Worm (Caenorhabditis elegans) whole organism, young adult: ENCODE measurements around the gene srbc-50.

Experiments used
- B0336.3 ChIP-seq: fragments of 200-800 bp; sonication (Bioruptor generic); IDR thresholded peaks from 2 replicates; pipeline ENCODE4 v1.3.6; 2022; ENCODE audit warnings: missing genetic modification characterization, missing compliant biosample characterization
- C06A6.2 ChIP-seq: fragments of 200-800 bp; sonication (Bioruptor generic); conservative IDR thresholded peaks from 2 replicates; pipeline ENCODE4 v1.3.6; 2022; ENCODE audit warnings: missing genetic modification characterization, missing compliant biosample characterization
- D2030.7 ChIP-seq: fragments of 200-800 bp; sonication (Bioruptor generic); IDR thresholded peaks from 2 replicates; pipeline ENCODE4 v1.3.6; 2022; ENCODE audit warnings: missing genetic modification reagents, missing genetic modification characterization, missing compliant biosample characterization
- F23B12.7 ChIP-seq: sonication (generic microtip); optimal IDR thresholded peaks from 2 replicates; lab custom pipeline; 2017; ENCODE audit warnings: missing genetic modification characterization, mild to moderate bottlenecking, missing compliant biosample characterization, antibody characterized with exemption, moderate library complexity; ENCODE audit not compliant: insufficient read depth
- F37B4.10 ChIP-seq: fragments of 200-800 bp; sonication (Bioruptor generic); IDR thresholded peaks from 2 replicates; pipeline ENCODE4 v1.3.6; 2022; ENCODE audit warnings: missing genetic modification characterization, missing compliant biosample characterization
- F49E8.2 ChIP-seq: sonication (generic microtip); optimal IDR thresholded peaks from 3 replicates; lab custom pipeline; 2017; ENCODE audit warnings: missing genetic modification characterization, mild to moderate bottlenecking, missing compliant biosample characterization, antibody characterized with exemption, moderate library complexity; ENCODE audit not compliant: insufficient read depth
- F55B11.4 ChIP-seq: sonication (generic microtip); optimal IDR thresholded peaks from 2 replicates; lab custom pipeline; 2016; ENCODE audit warnings: missing compliant biosample characterization, missing genetic modification characterization, borderline replicate concordance; ENCODE audit not compliant: insufficient read depth
- K12H6.12 ChIP-seq: fragments of 200-800 bp; sonication (Bioruptor generic); optimal IDR thresholded peaks from 2 replicates; lab custom pipeline; 2018; ENCODE audit warnings: mild to moderate bottlenecking, missing genetic modification characterization, missing compliant biosample characterization
- T26A5.8 ChIP-seq: sonication (generic microtip); optimal IDR thresholded peaks from 2 replicates; lab custom pipeline; 2016; ENCODE audit warnings: missing genetic modification characterization, missing compliant biosample characterization
- Y56A3A.18 ChIP-seq: fragments of 200-800 bp; sonication (Bioruptor generic); IDR thresholded peaks from 2 replicates; pipeline ENCODE4 v1.3.6; 2022; ENCODE audit warnings: missing genetic modification reagents, missing genetic modification characterization, missing compliant biosample characterization
- ZK185.1 ChIP-seq: sonication (generic microtip); optimal IDR thresholded peaks from 2 replicates; lab custom pipeline; 2016; ENCODE audit warnings: mild to moderate bottlenecking, missing genetic modification characterization, missing compliant biosample characterization; ENCODE audit not compliant: poor library complexity, severe bottlenecking
- atf-7 ChIP-seq: sonication (generic microtip); optimal IDR thresholded peaks from 2 replicates; lab custom pipeline; 2017; ENCODE audit warnings: mild to moderate bottlenecking, missing genetic modification characterization, missing compliant biosample characterization
- attf-3 ChIP-seq: fragments of 200-800 bp; sonication (Bioruptor generic); conservative IDR thresholded peaks from 2 replicates; pipeline ENCODE4 v1.3.6; 2022; ENCODE audit warnings: missing genetic modification reagents, missing genetic modification characterization, missing compliant biosample characterization
- attf-5 ChIP-seq: fragments of 200-800 bp; sonication (Bioruptor generic); optimal IDR thresholded peaks from 2 replicates; lab custom pipeline; 2018; ENCODE audit warnings: mild to moderate bottlenecking, missing genetic modification characterization, missing compliant biosample characterization
- bed-1 ChIP-seq: fragments of 200-800 bp; sonication (Bioruptor generic); IDR thresholded peaks from 2 replicates; pipeline ENCODE4 v1.3.6; 2022; ENCODE audit warnings: missing genetic modification reagents, missing genetic modification characterization, missing compliant biosample characterization
- chd-7 ChIP-seq: sonication (generic microtip); optimal IDR thresholded peaks from 2 replicates; lab custom pipeline; 2016; ENCODE audit warnings: mild to moderate bottlenecking, missing genetic modification characterization, moderate library complexity, missing compliant biosample characterization
- dpff-1 ChIP-seq: sonication (generic microtip); optimal IDR thresholded peaks from 2 replicates; lab custom pipeline; 2017; ENCODE audit warnings: mild to moderate bottlenecking, missing genetic modification characterization, missing compliant biosample characterization
- dpl-1 ChIP-seq: fragments of 150-350 bp; optimal IDR thresholded peaks from 2 replicates; lab custom pipeline; 2014; ENCODE audit warnings: missing biosample characterization, missing genetic modification reagents, missing genetic modification characterization
- efl-1 ChIP-seq: fragments of 150-350 bp; optimal IDR thresholded peaks from 2 replicates; lab custom pipeline; 2014; ENCODE audit warnings: missing biosample characterization, missing genetic modification reagents, missing genetic modification characterization
- egl-18 ChIP-seq: fragments of 200-800 bp; sonication (Bioruptor generic); IDR thresholded peaks from 2 replicates; pipeline ENCODE4 v1.3.6; 2022; ENCODE audit warnings: missing genetic modification reagents, missing genetic modification characterization, missing compliant biosample characterization
- hlh-26 ChIP-seq: fragments of 200-800 bp; sonication (Bioruptor generic); conservative IDR thresholded peaks from 2 replicates; pipeline ENCODE4 v1.3.6; 2022; ENCODE audit warnings: missing genetic modification reagents, missing genetic modification characterization, missing compliant biosample characterization
- hmg-1.2 ChIP-seq: fragments of 200-800 bp; sonication (Bioruptor generic); IDR thresholded peaks from 2 replicates; pipeline ENCODE4 v1.3.6; 2022; ENCODE audit warnings: missing genetic modification reagents, missing genetic modification characterization, missing compliant biosample characterization
- lin-26 ChIP-seq: fragments of 200-800 bp; sonication (Bioruptor generic); IDR thresholded peaks from 2 replicates; pipeline ENCODE4 v1.3.6; 2022; ENCODE audit warnings: missing genetic modification reagents, missing genetic modification characterization, missing compliant biosample characterization
- lir-1 ChIP-seq: fragments of 200-800 bp; sonication (Bioruptor generic); conservative IDR thresholded peaks from 2 replicates; pipeline ENCODE4 v1.3.6; 2022; ENCODE audit warnings: missing genetic modification reagents, missing genetic modification characterization, missing compliant biosample characterization
- lsl-1 ChIP-seq: fragments of 200-800 bp; sonication (Bioruptor generic); optimal IDR thresholded peaks from 2 replicates; lab custom pipeline; 2018; ENCODE audit warnings: mild to moderate bottlenecking, missing genetic modification characterization, moderate library complexity, missing compliant biosample characterization
- madf-3 ChIP-seq: fragments of 200-800 bp; sonication (Bioruptor generic); IDR thresholded peaks from 2 replicates; pipeline ENCODE4 v1.3.6; 2022; ENCODE audit warnings: missing genetic modification reagents, missing genetic modification characterization, missing compliant biosample characterization
- madf-6 ChIP-seq: fragments of 200-800 bp; sonication (Bioruptor generic); IDR thresholded peaks from 2 replicates; pipeline ENCODE4 v1.3.6; 2022; ENCODE audit warnings: missing genetic modification reagents, missing genetic modification characterization, missing compliant biosample characterization
- nfya-2 ChIP-seq: fragments of 200-800 bp; sonication (Bioruptor generic); IDR thresholded peaks from 2 replicates; pipeline ENCODE4 v1.3.6; 2022; ENCODE audit warnings: missing genetic modification reagents, missing genetic modification characterization, missing compliant biosample characterization
- nhr-120 ChIP-seq: fragments of 200-800 bp; sonication (Bioruptor generic); IDR thresholded peaks from 2 replicates; pipeline ENCODE4 v1.3.6; 2022; ENCODE audit warnings: missing genetic modification characterization, missing compliant biosample characterization
- nhr-179 ChIP-seq: sonication (generic microtip); optimal IDR thresholded peaks from 2 replicates; lab custom pipeline; 2016; ENCODE audit warnings: mild to moderate bottlenecking, missing genetic modification characterization, missing compliant biosample characterization
- pbrm-1 ChIP-seq: fragments of 200-800 bp; sonication (Bioruptor generic); IDR thresholded peaks from 2 replicates; pipeline ENCODE4 v1.3.6; 2022; ENCODE audit warnings: missing genetic modification reagents, missing genetic modification characterization, missing compliant biosample characterization
- somi-1 ChIP-seq: fragments of 200-800 bp; sonication (Bioruptor generic); optimal IDR thresholded peaks from 2 replicates; lab custom pipeline; 2018; ENCODE audit warnings: mild to moderate bottlenecking, missing genetic modification characterization, missing compliant biosample characterization
- tbp1 ChIP-seq: fragments of 200-800 bp; sonication (Bioruptor generic); optimal IDR thresholded peaks from 2 replicates; lab custom pipeline; 2018; ENCODE audit warnings: mild to moderate bottlenecking, missing genetic modification characterization, missing compliant biosample characterization
- xnd-1 ChIP-seq: sonication (generic microtip); optimal IDR thresholded peaks from 2 replicates; lab custom pipeline; 2016; ENCODE audit warnings: missing genotype, missing genetic modification reagents, missing genetic modification characterization, missing compliant biosample characterization
- ztf-18 ChIP-seq: sonication (generic microtip); optimal IDR thresholded peaks from 2 replicates; lab custom pipeline; 2016; ENCODE audit warnings: missing genotype, mild to moderate bottlenecking, missing genetic modification characterization, missing compliant biosample characterization
- ztf-22 ChIP-seq: fragments of 200-800 bp; sonication (Bioruptor generic); optimal IDR thresholded peaks from 2 replicates; lab custom pipeline; 2018; ENCODE audit warnings: mild to moderate bottlenecking, missing genetic modification characterization, moderate library complexity, missing compliant biosample characterization

Gene srbc-50

DNA sequence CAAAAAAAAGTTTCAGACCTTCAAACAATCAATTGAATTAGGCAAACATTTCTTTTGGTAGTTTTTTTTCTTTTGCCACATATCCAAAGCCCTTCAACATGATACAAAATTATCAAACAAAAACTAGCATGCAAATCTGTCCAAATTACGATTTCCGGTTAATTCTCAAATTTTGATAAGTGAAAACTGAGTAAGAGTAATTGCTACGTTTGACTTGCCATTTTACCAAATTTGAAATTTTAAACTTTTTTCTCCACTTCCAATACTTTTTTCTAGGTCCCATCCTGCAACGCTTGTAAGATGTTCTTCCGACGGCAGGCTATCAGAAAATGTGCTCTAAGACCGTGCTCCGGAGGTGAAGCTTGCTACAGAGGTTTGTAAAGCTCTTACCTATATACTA is 28.7 kb downstream of the srbc-50 start, which contains the start of gene nhr-223:
Gene nhr-223 (plus strand): TSS at position 301 of the 400 bp plus-strand sequence.
- TF ChIP-seq lin-26 (GFP tag; lab: Robert Waterston, UW): no peak
- TF ChIP-seq B0336.3 (GFP tag; lab: Robert Waterston, UW): no peak
- TF ChIP-seq F49E8.2 (tag; lab: Kevin White, UChicago): no peak
- no peak for TF ChIP-seq nhr-120 (GFP tag; lab: Robert Waterston, UW)
- no peak for TF ChIP-seq dpff-1
- no peak for TF ChIP-seq ztf-18
- no peak for TF ChIP-seq somi-1 (GFP tag; lab: Kevin White, UChicago)
- TF ChIP-seq attf-5 (GFP tag; lab: Kevin White, UChicago): no peak
- TF ChIP-seq F23B12.7 (tag; lab: Kevin White, UChicago): no peak
- no peak for TF ChIP-seq atf-7
- TF ChIP-seq madf-3 (GFP tag; lab: Robert Waterston, UW): no peak

DNA sequence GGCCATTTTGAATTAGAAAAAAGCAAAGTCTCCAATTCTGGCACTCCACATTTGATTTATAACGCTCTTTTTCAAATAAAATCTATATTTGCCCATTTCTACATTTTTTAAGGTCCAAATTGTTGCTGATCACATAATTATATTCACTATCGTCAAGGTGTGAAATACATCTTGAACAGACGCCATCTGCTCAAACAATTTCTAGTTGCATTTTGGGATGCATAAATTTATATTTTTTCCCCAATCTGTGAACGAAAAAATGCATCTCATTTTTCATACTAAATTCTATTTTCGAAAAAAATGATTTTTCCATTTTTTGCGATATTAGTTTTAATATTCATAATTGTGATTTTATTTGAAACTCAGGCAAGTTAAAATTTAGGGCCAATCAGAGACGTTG is 31.5 kb downstream of the srbc-50 start, which contains the start of gene T26E4.7:
Gene T26E4.7 (plus strand): TSS at position 301 of the 400 bp plus-strand sequence.
- TF ChIP-seq madf-3 (GFP tag; lab: Robert Waterston, UW): no peak
- no peak for TF ChIP-seq F55B11.4 (tag; lab: Kevin White, UChicago)
- TF ChIP-seq egl-18 (GFP tag; lab: Robert Waterston, UW): no peak
- no peak for TF ChIP-seq efl-1 (GFP tag; lab: Kevin White, UChicago)
- TF ChIP-seq K12H6.12 (tag; lab: Kevin White, UChicago): no peak
- no peak for TF ChIP-seq chd-7
- TF ChIP-seq tbp1: no peak
- no peak for TF ChIP-seq B0336.3 (GFP tag; lab: Robert Waterston, UW)
- TF ChIP-seq hlh-26: no peak
- no peak for TF ChIP-seq xnd-1 (tag; lab: Kevin White, UChicago)
- TF ChIP-seq, all 124 proteins: peak for 0

DNA sequence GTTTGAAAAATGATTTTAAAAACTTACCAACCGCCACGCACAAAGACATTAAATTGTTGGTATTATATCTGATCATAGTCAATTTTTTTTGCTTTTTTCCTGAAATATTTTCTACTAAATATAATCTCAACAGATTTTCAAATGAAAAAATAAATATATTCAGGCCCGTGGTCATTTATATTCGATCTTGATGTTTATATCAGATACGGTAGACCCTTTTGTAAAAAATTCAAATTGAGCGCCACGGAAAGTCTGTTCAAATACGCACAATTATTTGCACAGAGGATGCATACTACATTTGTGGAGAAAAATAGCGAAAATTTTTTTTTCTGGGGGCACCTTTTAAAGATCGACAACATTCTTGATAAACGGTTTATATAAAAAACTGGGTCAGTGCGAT is 32.4 kb downstream of the srbc-50 start, which contains the start of gene T26E4.4:
Gene T26E4.4 (minus strand): TSS at position 101 of the 400 bp plus-strand sequence.
- TF ChIP-seq Y56A3A.18 (GFP tag; lab: Robert Waterston, UW): no peak
- TF ChIP-seq T26A5.8 (tag; lab: Kevin White, UChicago): no peak
- no peak for TF ChIP-seq efl-1 (GFP tag; lab: Kevin White, UChicago)
- no peak for TF ChIP-seq D2030.7 (GFP tag; lab: Robert Waterston, UW)
- no peak for TF ChIP-seq F37B4.10 (GFP tag; lab: Robert Waterston, UW)
- no peak for TF ChIP-seq dpl-1
- TF ChIP-seq pbrm-1 (GFP tag; lab: Robert Waterston, UW): no peak
- no peak for TF ChIP-seq lir-1 (GFP tag; lab: Robert Waterston, UW)
- no peak for TF ChIP-seq ZK185.1 (tag; lab: Kevin White, UChicago)
- TF ChIP-seq madf-6: no peak
- no peak for TF ChIP-seq nhr-179
- TF ChIP-seq ztf-22: no peak
- no peak for TF ChIP-seq C06A6.2 (GFP tag; lab: Robert Waterston, UW)
- TF ChIP-seq nfya-2 (GFP tag; lab: Robert Waterston, UW): no peak
- TF ChIP-seq bed-1 (GFP tag; lab: Robert Waterston, UW): no peak
- no peak for TF ChIP-seq lsl-1 (GFP tag; lab: Kevin White, UChicago)
- no peak for TF ChIP-seq attf-3
- TF ChIP-seq hmg-1.2 (GFP tag; lab: Robert Waterston, UW): no peak
